Worm (Caenorhabditis elegans) whole organism, L3 larva: ENCODE measurements around the gene Y51B9A.14.

Experiments
- R02D3.7 ChIP-seq: fragments of 150-350 bp; optimal IDR thresholded peaks from 2 replicates; lab custom pipeline; 2014; ENCODE audit warnings: missing biosample characterization, missing genetic modification characterization
- aly-2 ChIP-seq: fragments of 150-350 bp; optimal IDR thresholded peaks from 2 replicates; lab custom pipeline; 2014; ENCODE audit warnings: missing biosample characterization, missing genetic modification characterization
- ceh-16 ChIP-seq: sonication (generic microtip); optimal IDR thresholded peaks from 2 replicates; lab custom pipeline; 2017; ENCODE audit warnings: missing biosample characterization, missing genetic modification characterization
- ceh-28 ChIP-seq: fragments of 150-350 bp; optimal IDR thresholded peaks from 2 replicates; lab custom pipeline; 2014; ENCODE audit warnings: missing biosample characterization, missing genetic modification reagents, missing genetic modification characterization
- ceh-82 ChIP-seq: fragments of 150-350 bp; optimal IDR thresholded peaks from 2 replicates; lab custom pipeline; 2014; ENCODE audit warnings: missing biosample characterization, missing genetic modification characterization
- ceh-9 ChIP-seq: sonication (generic microtip); optimal IDR thresholded peaks from 2 replicates; lab custom pipeline; 2018; ENCODE audit warnings: missing biosample characterization, missing genetic modification characterization
- egl-27 ChIP-seq: sonication (generic microtip); optimal IDR thresholded peaks from 4 replicates; lab custom pipeline; 2017; ENCODE audit warnings: missing biosample characterization, missing genetic modification reagents, missing genetic modification characterization
- egl-5 ChIP-seq: fragments of 150-350 bp; optimal IDR thresholded peaks from 2 replicates; lab custom pipeline; 2017; ENCODE audit warnings: missing biosample characterization, missing genetic modification reagents, missing genetic modification characterization, inconsistent platforms
- elt-1 ChIP-seq: fragments of 150-350 bp; optimal IDR thresholded peaks from 2 replicates; lab custom pipeline; 2014; ENCODE audit warnings: missing biosample characterization, missing genetic modification characterization
- elt-2 ChIP-seq: sonication (generic microtip); optimal IDR thresholded peaks from 2 replicates; lab custom pipeline; 2016; ENCODE audit warnings: missing genetic modification reagents, mild to moderate bottlenecking, missing genetic modification characterization, missing compliant biosample characterization
- elt-3 ChIP-seq, 3 experiments: fragments of 150-350 bp in 1 of 3; sonication (generic microtip) in 2 of 3; optimal IDR thresholded peaks; 2 replicates in 2 of 3; 4 replicates in 1 of 3; lab custom pipeline; 2014 to 2017; ENCODE audit warnings: missing biosample characterization in 3 of 3, missing genetic modification characterization in 3 of 3
- eor-1 ChIP-seq, 2 experiments: fragments of 150-350 bp; optimal IDR thresholded peaks; 2 replicates each; lab custom pipeline; 2014 to 2018; ENCODE audit warnings: missing biosample characterization in 2 of 2, missing genetic modification characterization in 2 of 2
- fkh-10 ChIP-seq: sonication (generic microtip); optimal IDR thresholded peaks from 2 replicates; lab custom pipeline; 2017; ENCODE audit warnings: missing biosample characterization, missing genetic modification reagents, missing genetic modification characterization
- fkh-2 ChIP-seq: fragments of 150-350 bp; optimal IDR thresholded peaks from 2 replicates; lab custom pipeline; 2014; ENCODE audit warnings: missing biosample characterization, missing genetic modification reagents, missing genetic modification characterization
- hmg-11 ChIP-seq: sonication (generic microtip); optimal IDR thresholded peaks from 2 replicates; lab custom pipeline; 2016; ENCODE audit warnings: missing genetic modification characterization, missing compliant biosample characterization
- lin-15B ChIP-seq: fragments of 150-350 bp; optimal IDR thresholded peaks from 2 replicates; lab custom pipeline; 2014; ENCODE audit warnings: missing biosample characterization, missing genetic modification characterization
- lin-39 ChIP-seq: fragments of 150-350 bp; optimal IDR thresholded peaks from 2 replicates; lab custom pipeline; 2018; ENCODE audit warnings: missing biosample characterization, missing genetic modification reagents, missing genetic modification characterization
- mdl-1 ChIP-seq: fragments of 150-350 bp; optimal IDR thresholded peaks from 2 replicates; lab custom pipeline; 2014; ENCODE audit warnings: missing biosample characterization, missing genetic modification characterization
- mml-1 ChIP-seq: fragments of 150-350 bp; sonication (generic microtip); optimal IDR thresholded peaks from 3 replicates; lab custom pipeline; 2014; ENCODE audit warnings: missing biosample characterization, missing genetic modification characterization
- nfya-1 ChIP-seq: sonication (generic microtip); optimal IDR thresholded peaks from 2 replicates; lab custom pipeline; 2017; ENCODE audit warnings: missing genetic modification characterization, mild to moderate bottlenecking, missing compliant biosample characterization, antibody characterized with exemption, moderate library complexity; ENCODE audit not compliant: insufficient read depth
- nhr-11 ChIP-seq: fragments of 150-350 bp; optimal IDR thresholded peaks from 2 replicates; lab custom pipeline; 2014; ENCODE audit warnings: missing biosample characterization, missing genetic modification characterization
- nhr-12 ChIP-seq: fragments of 150-350 bp; optimal IDR thresholded peaks from 2 replicates; lab custom pipeline; 2014; ENCODE audit warnings: missing biosample characterization, missing genetic modification characterization
- nhr-23 ChIP-seq: fragments of 150-350 bp; optimal IDR thresholded peaks from 2 replicates; lab custom pipeline; 2014; ENCODE audit warnings: missing biosample characterization, missing genetic modification reagents, missing genetic modification characterization
- nhr-237 ChIP-seq: fragments of 150-350 bp; optimal IDR thresholded peaks from 2 replicates; lab custom pipeline; 2014; ENCODE audit warnings: missing biosample characterization, missing genetic modification characterization
- nhr-25 ChIP-seq: sonication (generic microtip); optimal IDR thresholded peaks from 2 replicates; lab custom pipeline; 2017; ENCODE audit warnings: missing biosample characterization, missing genetic modification characterization
- nhr-43 ChIP-seq: sonication (generic microtip); optimal IDR thresholded peaks from 2 replicates; lab custom pipeline; 2016; ENCODE audit warnings: mild to moderate bottlenecking, missing genetic modification characterization, missing compliant biosample characterization; ENCODE audit not compliant: poor library complexity, severe bottlenecking
- pha-4 ChIP-seq: fragments of 150-350 bp; optimal IDR thresholded peaks from 2 replicates; lab custom pipeline; 2014; ENCODE audit warnings: missing biosample characterization, missing genetic modification reagents, missing genetic modification characterization
- pqm-1 ChIP-seq: fragments of 150-350 bp; optimal IDR thresholded peaks from 2 replicates; lab custom pipeline; 2017; ENCODE audit warnings: missing biosample characterization, missing genetic modification characterization, inconsistent platforms
- skn-1 ChIP-seq: fragments of 150-350 bp; optimal IDR thresholded peaks from 2 replicates; lab custom pipeline; 2014; ENCODE audit warnings: missing biosample characterization, missing genetic modification characterization
- snpc-4 ChIP-seq: fragments of 150-350 bp; optimal IDR thresholded peaks from 2 replicates; lab custom pipeline; 2014; ENCODE audit warnings: missing biosample characterization, missing genetic modification characterization
- tbx-2 ChIP-seq: sonication (generic microtip); optimal IDR thresholded peaks from 2 replicates; lab custom pipeline; 2016; ENCODE audit warnings: mild to moderate bottlenecking, missing genetic modification characterization, missing compliant biosample characterization
- unc-39 ChIP-seq: sonication (generic microtip); optimal IDR thresholded peaks from 4 replicates; lab custom pipeline; 2017; ENCODE audit warnings: missing biosample characterization, missing genetic modification characterization
- zag-1 ChIP-seq: fragments of 150-350 bp; optimal IDR thresholded peaks from 2 replicates; lab custom pipeline; 2014; ENCODE audit warnings: missing biosample characterization, missing genetic modification characterization
- ztf-11 ChIP-seq: fragments of 150-350 bp; optimal IDR thresholded peaks from 2 replicates; lab custom pipeline; 2014; ENCODE audit warnings: missing biosample characterization, missing genetic modification characterization
- ztf-4 ChIP-seq: fragments of 150-350 bp; optimal IDR thresholded peaks from 2 replicates; lab custom pipeline; 2014; ENCODE audit warnings: missing biosample characterization, missing genetic modification characterization

The Y51B9A.14 gene

DNA sequence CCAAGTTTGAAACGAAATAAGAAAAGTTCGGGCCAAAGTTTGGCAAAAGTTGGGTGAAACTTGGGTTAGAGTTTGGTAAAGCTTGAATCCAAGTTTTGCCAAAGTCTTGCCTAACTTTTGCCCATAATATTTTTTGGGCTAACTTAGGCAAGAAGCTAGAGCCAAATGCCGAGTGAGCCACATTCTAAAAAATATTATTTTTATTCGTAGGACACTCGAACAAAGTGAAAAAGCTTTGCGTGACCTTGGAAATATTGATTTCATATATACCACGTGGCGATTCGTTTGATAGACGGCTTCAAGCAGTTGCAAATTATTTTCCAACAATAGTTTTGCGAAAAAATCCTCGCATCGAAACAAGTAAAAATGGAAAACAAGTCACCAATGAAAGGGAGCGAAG lies 5.6 kb upstream of the Y51B9A.14 start, which contains the start of gene Y51B9A.5:
TSS of gene Y51B9A.5 (plus strand) at position 301 of the 400 bp plus-strand sequence.
- no peak for TF ChIP-seq mml-1 (tag; lab: Kevin White, UChicago)
- TF ChIP-seq elt-1 (tag; lab: Kevin White, UChicago), result no peak
- no peak for TF ChIP-seq egl-27 (tag; lab: Kevin White, UChicago)
- TF ChIP-seq eor-1 (tag; optimal IDR thresholded peaks at IDR 0.05; lab: Kevin White, UChicago), result no peak
- no peak for TF ChIP-seq nhr-12 (tag; lab: Kevin White, UChicago)
- no peak for TF ChIP-seq nhr-237
- no peak for TF ChIP-seq nfya-1 (tag; lab: Kevin White, UChicago)
- no peak for TF ChIP-seq mdl-1 (tag; lab: Kevin White, UChicago)
- TF ChIP-seq elt-3 (tag; optimal IDR thresholded peaks at IDR 0.05; lab: Kevin White, UChicago), result no peak
- TF ChIP-seq fkh-10 (GFP tag; lab: Kevin White, UChicago), result no peak
- TF ChIP-seq tbx-2 (tag; lab: Kevin White, UChicago), result no peak
- no peak for TF ChIP-seq ceh-9 (tag; lab: Kevin White, UChicago)
- no peak for TF ChIP-seq ceh-16 (tag; lab: Kevin White, UChicago)
- no peak for TF ChIP-seq nhr-11 (tag; lab: Kevin White, UChicago)
- TF ChIP-seq nhr-23 (tag; lab: Kevin White, UChicago), result no peak

DNA sequence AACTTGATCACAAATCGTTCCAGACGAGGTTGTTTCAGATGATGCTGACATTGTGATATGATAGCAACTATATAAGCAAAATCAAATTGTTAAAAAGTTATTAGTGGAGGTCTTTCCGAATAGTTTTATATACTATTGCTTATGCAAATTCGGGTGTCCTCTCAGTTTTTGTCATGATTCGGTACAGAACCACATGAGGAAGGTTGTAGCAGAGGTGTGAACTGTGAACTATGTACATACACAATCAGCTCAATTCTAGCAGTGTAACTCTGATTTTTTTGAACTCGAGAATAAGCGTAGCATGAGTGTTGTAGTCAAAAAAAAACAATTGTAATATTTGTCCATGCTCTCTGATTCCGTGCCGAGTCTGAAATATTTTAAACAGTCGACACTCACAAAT lies 4.8 kb upstream of the Y51B9A.14 start, which contains the start of gene Y51B9A.6:
TSS of gene Y51B9A.6 (minus strand) at position 101 of the 400 bp plus-strand sequence.
- TF ChIP-seq ceh-28 (tag; lab: Kevin White, UChicago) (no peak), nhr-12 (tag; lab: Kevin White, UChicago) (no peak), nhr-25 (tag; lab: Kevin White, UChicago) (no peak), pqm-1 (tag; lab: Kevin White, UChicago) (no peak), skn-1 (tag; lab: Kevin White, UChicago) (no peak), egl-5 (tag; lab: Kevin White, UChicago) (no peak), hmg-11 (no peak), ceh-82 (tag; lab: Kevin White, UChicago) (no peak), unc-39 (tag; lab: Kevin White, UChicago) (no peak), pha-4 (tag; lab: Kevin White, UChicago) (no peak), zag-1 (tag; lab: Kevin White, UChicago) (no peak), nhr-23 (tag; lab: Kevin White, UChicago) (no peak), R02D3.7 (tag; lab: Kevin White, UChicago) (no peak), fkh-2 (tag; lab: Kevin White, UChicago) (no peak), ceh-9 (tag; lab: Kevin White, UChicago) (no peak), ceh-16 (tag; lab: Kevin White, UChicago) (no peak), elt-1 (tag; lab: Kevin White, UChicago) (no peak), nhr-237 (no peak)

DNA sequence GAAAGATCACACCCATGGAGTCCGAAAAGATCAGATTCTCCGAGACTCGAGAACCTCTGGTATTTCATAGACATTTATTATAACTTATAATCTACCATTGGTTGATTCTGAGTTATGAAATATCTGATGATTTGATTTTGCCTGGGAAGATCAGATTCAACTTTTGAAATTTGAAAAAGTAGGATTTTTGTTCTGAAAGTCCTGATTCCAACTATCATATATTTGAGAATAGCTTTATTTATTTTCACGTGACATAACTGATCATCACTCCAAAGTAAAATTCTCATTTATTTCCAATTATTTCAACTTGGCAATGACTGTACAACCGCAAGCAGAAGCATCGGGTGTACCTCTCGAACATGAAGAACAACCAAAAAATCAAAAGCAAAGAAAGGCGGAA lies 1.5 kb upstream of the Y51B9A.14 start, which contains the start of gene Y51B9A.7:
TSS of gene Y51B9A.7 (plus strand) at position 301 of the 400 bp plus-strand sequence.
- TF ChIP-seq fkh-10 (GFP tag; lab: Kevin White, UChicago), result no peak
- no peak for TF ChIP-seq ceh-82 (tag; lab: Kevin White, UChicago)
- no peak for TF ChIP-seq snpc-4 (tag; lab: Kevin White, UChicago)
- TF ChIP-seq elt-1 (tag; lab: Kevin White, UChicago), result no peak
- TF ChIP-seq elt-2 (tag; lab: Kevin White, UChicago), result no peak
- no peak for TF ChIP-seq aly-2
- TF ChIP-seq nhr-43 (tag; lab: Kevin White, UChicago), result no peak
- no peak for TF ChIP-seq nhr-12 (tag; lab: Kevin White, UChicago)
- no peak for TF ChIP-seq mml-1 (tag; lab: Kevin White, UChicago)
- no peak for TF ChIP-seq lin-15B
- TF ChIP-seq skn-1 (tag; lab: Kevin White, UChicago), result no peak
- TF ChIP-seq nhr-11 (tag; lab: Kevin White, UChicago), result no peak
- no peak for TF ChIP-seq ztf-4 (tag; lab: Kevin White, UChicago)
- no peak for TF ChIP-seq fkh-2 (tag; lab: Kevin White, UChicago)
- TF ChIP-seq ztf-11 (tag; lab: Kevin White, UChicago), result no peak
- no peak for TF ChIP-seq lin-39

DNA sequence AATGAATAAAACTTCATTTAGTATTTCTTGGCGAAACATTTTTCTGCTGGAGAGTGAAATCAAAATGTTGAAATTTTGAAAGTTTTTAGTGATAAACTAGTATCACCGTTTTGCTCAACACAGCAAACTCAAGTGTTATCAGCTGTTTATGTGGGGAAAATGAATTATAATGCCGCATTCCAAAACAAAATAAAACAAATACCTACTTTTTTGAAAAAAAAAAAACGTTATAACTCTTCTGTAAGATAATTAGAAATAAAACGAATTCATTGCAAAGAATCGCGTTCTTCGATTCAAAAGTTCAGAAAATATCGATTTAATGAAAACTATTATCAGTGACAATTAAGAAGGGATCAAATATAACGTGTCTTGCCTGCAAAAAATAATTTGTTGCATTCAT lies 774 bp downstream of the Y51B9A.14 start, which contains the start of gene Y51B9A.9:
TSS of gene Y51B9A.9 (minus strand) at position 101 of the 400 bp plus-strand sequence.
- TF ChIP-seq aly-2 (no peak), elt-2 (tag; lab: Kevin White, UChicago) (peak; percentile 22), eor-1 (tag; optimal IDR thresholded peaks at IDR 0.05; lab: Kevin White, UChicago) (no peak)
